Worm (Caenorhabditis elegans): Measurements from ENCODE around the gene taf-9.

The taf-9 gene

DNA sequence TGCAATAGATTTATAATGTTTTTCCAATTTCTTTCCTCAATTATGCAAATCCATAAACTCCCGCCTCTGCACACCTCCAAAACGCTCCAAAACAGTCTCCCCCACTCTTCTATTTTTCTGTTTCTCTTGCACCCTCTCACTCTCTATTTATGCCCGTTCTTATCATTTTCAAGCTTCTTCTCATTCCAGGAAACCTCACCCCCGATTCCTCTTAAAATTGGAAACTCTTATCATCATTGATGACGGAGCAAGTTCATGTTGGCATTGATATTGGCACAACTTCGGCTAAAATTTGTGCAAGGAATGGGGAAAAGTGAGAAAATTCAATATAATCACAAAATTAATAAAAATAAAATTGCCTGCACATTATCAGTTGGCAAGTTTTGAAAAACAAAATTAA is 16.2 kb upstream of the taf-9 start, which contains the start of gene shpk-1 (continued):
- no peak for TF ChIP-seq R02D3.7 (tag; optimal IDR thresholded peaks at IDR 0.05)
- no peak for TF ChIP-seq nhr-237 (tag; optimal IDR thresholded peaks at IDR 0.05)
- no peak for TF ChIP-seq skn-1 (tag; optimal IDR thresholded peaks at IDR 0.05)
- no peak for TF ChIP-seq aly-2 (tag; optimal IDR thresholded peaks at IDR 0.05)
- no peak for TF ChIP-seq spr-1 (tag; optimal IDR thresholded peaks at IDR 0.05)
- TF ChIP-seq mdt-29 (GFP tag; IDR thresholded peaks at IDR 0.05) = no peak
- no peak for TF ChIP-seq lin-29 (GFP tag; IDR thresholded peaks at IDR 0.05)
- TF ChIP-seq Y105C5A.15 (GFP tag; IDR thresholded peaks at IDR 0.05) = no peak
- peak; percentile 13; the same call in 1 of the 2 replicates for TF ChIP-seq lin-38 (GFP tag; IDR thresholded peaks at IDR 0.05)
- no peak for TF ChIP-seq T20F7.1 (GFP tag; optimal IDR thresholded peaks at IDR 0.05)
- TF ChIP-seq Y5F2A.4 (GFP tag; optimal IDR thresholded peaks at IDR 0.05) = no peak
- no peak for TF ChIP-seq nhr-111 (GFP tag; optimal IDR thresholded peaks at IDR 0.05)
- peak in 1 of 2 experiments; percentile 32 for TF ChIP-seq daf-16 (GFP tag; optimal IDR thresholded peaks at IDR 0.05)
- TF ChIP-seq daf-16 (tag; optimal IDR thresholded peaks at IDR 0.05) = peak; percentile 71
- TF ChIP-seq snpc-1.2 (GFP tag; IDR thresholded peaks at IDR 0.05) = no peak
- peak; percentile 83 for TF ChIP-seq hlh-11 (tag; optimal IDR thresholded peaks at IDR 0.05)
- no peak for TF ChIP-seq ztf-11 (tag; optimal IDR thresholded peaks at IDR 0.05)
- no peak for TF ChIP-seq F26F4.8 (GFP tag; conservative IDR thresholded peaks at IDR 0.05)
- TF ChIP-seq zip-11 (GFP tag; IDR thresholded peaks at IDR 0.05) = no peak
- TF ChIP-seq zfp-2 (tag; optimal IDR thresholded peaks at IDR 0.05) = no peak
- TF ChIP-seq lin-15B (tag; optimal IDR thresholded peaks at IDR 0.05) = no peak
- TF ChIP-seq ces-1 (GFP tag; optimal IDR thresholded peaks at IDR 0.05) = no peak
- TF ChIP-seq unc-130 (GFP tag; optimal IDR thresholded peaks at IDR 0.05) = no peak
- no peak for TF ChIP-seq madf-5 (GFP tag; IDR thresholded peaks at IDR 0.05)
- TF ChIP-seq fkh-10 (GFP tag; optimal IDR thresholded peaks at IDR 0.05) = no peak
- TF ChIP-seq nhr-6 (tag; optimal IDR thresholded peaks at IDR 0.05) = no peak
- no peak for TF ChIP-seq ceh-28 (tag; optimal IDR thresholded peaks at IDR 0.05)
- no peak for TF ChIP-seq egl-27 (tag; optimal IDR thresholded peaks at IDR 0.05)
- TF ChIP-seq ceh-62 (tag; optimal IDR thresholded peaks at IDR 0.05) = no peak
- TF ChIP-seq ama-1 (optimal IDR thresholded peaks at IDR 0.05) = no peak
- TF ChIP-seq lim-7 (GFP tag; IDR thresholded peaks at IDR 0.05) = no peak
- peak; percentile 73 for TF ChIP-seq nhr-102 (tag; optimal IDR thresholded peaks at IDR 0.05)
- TF ChIP-seq unc-39 (tag; optimal IDR thresholded peaks at IDR 0.05) = no peak

DNA sequence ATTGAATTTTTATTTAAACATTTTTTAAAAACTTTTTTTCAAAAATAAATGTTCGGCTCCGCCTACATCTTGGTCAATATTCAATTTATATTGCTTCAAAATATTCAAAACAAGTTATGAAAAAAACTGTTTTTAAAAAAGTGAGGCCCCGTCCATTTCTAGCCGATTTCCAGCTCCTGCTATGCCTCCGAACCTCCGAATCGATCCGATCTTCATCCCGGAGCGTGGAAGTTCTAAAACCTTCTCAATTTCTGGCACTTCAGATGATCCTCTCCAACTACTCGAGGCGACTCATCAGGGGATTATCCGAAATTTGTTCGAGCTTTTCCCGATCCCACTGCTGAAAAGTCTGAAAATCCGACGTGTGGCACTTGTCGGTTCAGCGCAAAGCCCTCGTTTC is 9.9 kb upstream of the taf-9 start:
- TF ChIP-seq F10B5.3 (tag; optimal IDR thresholded peaks at IDR 0.05) (no peak), daf-8 (GFP tag; IDR thresholded peaks at IDR 0.05) (no peak), nhr-111 (GFP tag; optimal IDR thresholded peaks at IDR 0.05) (no peak), nhr-41 (GFP tag; IDR thresholded peaks at IDR 0.05) (no peak), egl-27 (tag; optimal IDR thresholded peaks at IDR 0.05) (no peak), ama-1 (optimal IDR thresholded peaks at IDR 0.05) (peak; percentile 36), unc-62 (GFP tag; optimal IDR thresholded peaks at IDR 0.05 in 1 of 2) (peak in 1 of 2 experiments; percentile 77), unc-62 (tag; optimal IDR thresholded peaks at IDR 0.05) (no peak), unc-130 (GFP tag; optimal IDR thresholded peaks at IDR 0.05) (no peak), ztf-11 (tag; optimal IDR thresholded peaks at IDR 0.05) (no peak), tag-97 (GFP tag; IDR thresholded peaks at IDR 0.05) (no peak), aha-1 (tag) (peak; percentile 77), zag-1 (tag; optimal IDR thresholded peaks at IDR 0.05) (no peak), mdl-1 (tag; optimal IDR thresholded peaks at IDR 0.05) (no peak)

DNA sequence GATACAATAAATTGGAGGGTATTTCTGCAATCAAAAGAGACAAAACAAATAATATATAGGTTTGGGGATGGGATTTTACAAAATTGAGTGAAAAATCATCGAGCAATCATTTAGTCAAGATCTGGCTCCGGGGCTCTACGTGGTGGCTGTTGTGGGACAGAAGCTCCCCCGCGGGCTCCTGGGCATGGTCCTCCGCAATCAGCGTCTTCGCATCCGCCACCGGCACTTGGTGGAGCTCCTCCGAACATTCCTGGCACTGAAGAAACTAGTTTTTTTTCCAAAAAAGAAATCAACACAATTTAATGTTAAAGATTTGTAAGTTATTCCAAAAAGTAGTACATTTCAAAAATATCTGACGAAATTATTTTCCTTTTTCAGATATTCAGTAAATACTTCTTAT is 9.3 kb upstream of the taf-9 start:
- TF ChIP-seq egl-43 (GFP tag; IDR thresholded peaks at IDR 0.05) (no peak), lin-15B (tag; optimal IDR thresholded peaks at IDR 0.05) (no peak), sdz-12 (GFP tag; optimal IDR thresholded peaks at IDR 0.05) (peak; percentile 2), aha-1 (tag) (peak; percentile 13), set-16 (GFP tag; IDR thresholded peaks at IDR 0.05) (peak; percentile 73), zfp-2 (tag; optimal IDR thresholded peaks at IDR 0.05) (no peak), lin-38 (GFP tag; IDR thresholded peaks at IDR 0.05) (no peak), D1046.2 (GFP tag; IDR thresholded peaks at IDR 0.05) (no peak)

Data from whole organism, L4 larva.